Worm (Caenorhabditis elegans) whole organism, early embryonic: Measurements from ENCODE around the gene lron-1.

Experiments used
- B0310.2 ChIP-seq: sonication (generic microtip); optimal IDR thresholded peaks from 2 replicates; lab custom pipeline; 2016; ENCODE audit warnings: mild to moderate bottlenecking, missing genetic modification characterization, missing compliant biosample characterization
- F13C5.2 ChIP-seq: sonication (generic microtip); optimal IDR thresholded peaks from 2 replicates; lab custom pipeline; 2017; ENCODE audit warnings: mild to moderate bottlenecking, missing genetic modification characterization, inconsistent platforms, missing compliant biosample characterization
- aly-1 ChIP-seq: sonication (generic microtip); optimal IDR thresholded peaks from 2 replicates; lab custom pipeline; 2016; ENCODE audit warnings: missing genetic modification characterization, missing compliant biosample characterization
- ama-1 ChIP-seq: fragments of 150-350 bp; optimal IDR thresholded peaks from 2 replicates; lab custom pipeline; 2014
- ceh-13 ChIP-seq: fragments of 200-800 bp; sonication (Bioruptor generic); optimal IDR thresholded peaks from 2 replicates; lab custom pipeline; 2018; ENCODE audit warnings: mild to moderate bottlenecking, missing genetic modification characterization, missing compliant biosample characterization
- ceh-36 ChIP-seq: sonication (generic microtip); optimal IDR thresholded peaks from 2 replicates; lab custom pipeline; 2016; ENCODE audit warnings: missing genetic modification characterization, inconsistent platforms, missing compliant biosample characterization
- ets-7 ChIP-seq: sonication (generic microtip); optimal IDR thresholded peaks from 2 replicates; lab custom pipeline; 2016; ENCODE audit warnings: missing genotype, missing genetic modification characterization, missing compliant biosample characterization
- flt-1 ChIP-seq: fragments of 200-800 bp; sonication (Bioruptor generic); IDR thresholded peaks from 2 replicates; pipeline ENCODE4 v1.3.6; 2022; ENCODE audit warnings: missing genetic modification characterization, missing compliant biosample characterization
- hmg-4 ChIP-seq: fragments of 200-800 bp; sonication (Bioruptor generic); optimal IDR thresholded peaks from 2 replicates; lab custom pipeline; 2018; ENCODE audit warnings: mild to moderate bottlenecking, missing genetic modification characterization, missing compliant biosample characterization
- pes-1 ChIP-seq: fragments of 200-800 bp; sonication (Bioruptor generic); IDR thresholded peaks from 2 replicates; pipeline ENCODE4 v1.3.6; 2022; ENCODE audit warnings: missing genetic modification reagents, missing genetic modification characterization, missing compliant biosample characterization
- scrt-1 ChIP-seq: fragments of 200-800 bp; sonication (Bioruptor generic); IDR thresholded peaks from 2 replicates; pipeline ENCODE4 v1.3.6; 2022; ENCODE audit warnings: missing genetic modification characterization, missing compliant biosample characterization
- sea-1 ChIP-seq: fragments of 200-800 bp; sonication (Bioruptor generic); conservative IDR thresholded peaks from 2 replicates; pipeline ENCODE4 v1.3.6; 2022; ENCODE audit warnings: missing genetic modification characterization, missing compliant biosample characterization

- TF ChIP-seq B0310.2 (tag; lab: Kevin White, UChicago) (no peak), ceh-36 (tag; lab: Kevin White, UChicago) (no peak), ceh-13 (GFP tag; lab: Kevin White, UChicago) (no peak), ama-1 (lab: Kevin White, UChicago) (no peak), flt-1 (GFP tag; lab: Robert Waterston, UW) (no peak), F13C5.2 (tag; lab: Kevin White, UChicago) (no peak), scrt-1 (GFP tag; lab: Robert Waterston, UW) (no peak), sea-1 (no peak), pes-1 (GFP tag; lab: Robert Waterston, UW) (no peak), hmg-4 (GFP tag; lab: Kevin White, UChicago) (no peak), aly-1 (no peak), ets-7 (tag; lab: Kevin White, UChicago) (no peak)
Observed at ce11 chrX:14565245-14565644, 7.3 kb upstream of the lron-1 start.
